Fruit fly (Drosophila melanogaster): Measurements from ENCODE around the gene Gr66a.

The Gr66a gene

dm6 chr3L:8306880-8307279, at the start of gene Gr66a:
Gene Gr66a, minus strand, starts transcription at chr3L:8306980.
- TF ChIP-seq CG8089 (GFP tag; optimal IDR thresholded peaks at IDR 0.05) = no peak
- TF ChIP-seq kay (GFP tag; optimal IDR thresholded peaks at IDR 0.05) = no peak
- no peak for TF ChIP-seq Sox100B (GFP tag; optimal IDR thresholded peaks at IDR 0.05)
- no peak for TF ChIP-seq bsh (GFP tag; optimal IDR thresholded peaks at IDR 0.05)
- no peak for TF ChIP-seq CG15011 (GFP tag; optimal IDR thresholded peaks at IDR 0.05)
- TF ChIP-seq CG34376 (GFP tag; optimal IDR thresholded peaks at IDR 0.05) = no peak
- no peak for TF ChIP-seq Ptx1 (GFP tag; IDR thresholded peaks at IDR 0.05)
- no peak for TF ChIP-seq CG33557 (GFP tag; optimal IDR thresholded peaks at IDR 0.05)
- no peak for TF ChIP-seq dmrt11E (tag; optimal IDR thresholded peaks at IDR 0.05)
- TF ChIP-seq otp (GFP tag; IDR thresholded peaks at IDR 0.05) = no peak
- TF ChIP-seq gsb (GFP tag; IDR thresholded peaks at IDR 0.05) = no peak
- TF ChIP-seq Hr51 (GFP tag; optimal IDR thresholded peaks at IDR 0.05) = no peak
- no peak for TF ChIP-seq Hmr (GFP tag; optimal IDR thresholded peaks at IDR 0.05)

DNA sequence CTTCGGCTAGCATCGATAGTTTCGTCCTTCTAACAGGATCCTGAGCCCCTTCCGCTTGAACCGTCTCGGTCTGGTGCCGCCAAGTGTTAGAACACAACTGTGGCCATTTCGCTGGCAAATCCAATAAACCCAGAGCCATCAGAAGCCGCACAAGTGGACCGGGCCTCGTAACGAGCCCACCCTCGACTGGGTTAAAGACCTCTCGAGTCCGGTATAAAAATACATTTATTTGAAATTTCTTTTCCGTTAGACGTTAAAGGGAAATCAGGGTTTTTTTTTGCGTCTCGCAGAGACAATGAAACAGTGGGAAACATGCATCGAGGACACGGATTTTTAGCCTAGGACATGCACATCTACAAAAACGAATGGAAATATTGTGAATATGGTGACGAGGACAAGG, 49.4 kb upstream of the Gr66a start, which contains the start of gene Culd:
Gene Culd, minus strand, starts transcription at position 101 of the 400 bp plus-strand sequence.
- TF ChIP-seq CG9817 (tag; optimal IDR thresholded peaks at IDR 0.05) (no peak), ken (GFP tag; IDR thresholded peaks at IDR 0.05) (no peak), ATbp (GFP tag; optimal IDR thresholded peaks at IDR 0.05) (no peak), E2f2 (GFP tag; IDR thresholded peaks at IDR 0.05) (no peak), CG1647 (GFP tag; optimal IDR thresholded peaks at IDR 0.05) (no peak), CG2116 (GFP tag; optimal IDR thresholded peaks at IDR 0.05) (no peak), CG2120 (GFP tag; optimal IDR thresholded peaks at IDR 0.05) (no peak), tap (tag; optimal IDR thresholded peaks at IDR 0.05) (no peak), BtbVII (GFP tag; optimal IDR thresholded peaks at IDR 0.05) (no peak), NC2α (GFP tag; optimal IDR thresholded peaks at IDR 0.05) (no peak), CG7928 (GFP tag; optimal IDR thresholded peaks at IDR 0.05) (no peak), Poxn (GFP tag; IDR thresholded peaks at IDR 0.05) (no peak), CG43689 (GFP tag; IDR thresholded peaks at IDR 0.05) (no peak)

- TF ChIP-seq otp (GFP tag; IDR thresholded peaks at IDR 0.05) (peak; percentile 40; the same call in 1 of the 3 replicates), Camta (GFP tag; optimal IDR thresholded peaks at IDR 0.05) (peak; percentile 11), CG14441 (GFP tag; IDR thresholded peaks at IDR 0.05) (0 out of 2 replicates have a peak, but pooled peaks have one; percentile 24), fd3F (GFP tag; optimal IDR thresholded peaks at IDR 0.05) (peak; percentile 17), sug (tag; optimal IDR thresholded peaks at IDR 0.05) (no peak), hkb (optimal IDR thresholded peaks at IDR 0.05) (no peak), hkb (GFP tag; IDR thresholded peaks at IDR 0.05) (peak; percentile 75), bab2 (GFP tag; optimal IDR thresholded peaks at IDR 0.05) (peak; percentile 4), emc (GFP tag; optimal IDR thresholded peaks at IDR 0.05) (no peak), tup (GFP tag; optimal IDR thresholded peaks at IDR 0.05) (peak; percentile 2), fru (optimal IDR thresholded peaks at IDR 0.05) (no peak), CG12659 (GFP tag; optimal IDR thresholded peaks at IDR 0.05) (peak; percentile 2), chinmo (GFP tag; IDR thresholded peaks at IDR 0.05; ENCODE audit: partially characterized antibody) (0 out of 4 replicates have a peak, but pooled peaks have one; percentile 52), Lhr (GFP tag; optimal IDR thresholded peaks at IDR 0.05) (no peak), mam (GFP tag; optimal IDR thresholded peaks at IDR 0.05) (no peak), CG4328 (GFP tag; optimal IDR thresholded peaks at IDR 0.05) (peak; percentile 50), Jarid2 (GFP tag; optimal IDR thresholded peaks at IDR 0.05) (peak; percentile 20), lov (optimal IDR thresholded peaks at IDR 0.05) (no peak), lov (GFP tag; IDR thresholded peaks at IDR 0.05) (0 out of 3 replicates have a peak, but pooled peaks have one; percentile 44), chm (GFP tag; IDR thresholded peaks at IDR 0.05) (peak; percentile 55), dpn (GFP tag; optimal IDR thresholded peaks at IDR 0.05) (peak in 1 of 2 experiments; percentile 9), C15 (GFP tag; IDR thresholded peaks at IDR 0.05) (no peak), B-H2 (GFP tag; optimal IDR thresholded peaks at IDR 0.05) (peak; percentile 28), CG32772 (GFP tag; IDR thresholded peaks at IDR 0.05) (no peak), schlank (tag; optimal IDR thresholded peaks at IDR 0.05) (peak; percentile 29)
These were observed 40.6 kb upstream of the Gr66a start for dm6 chr3L:8347346-8347745.
